Worm (Caenorhabditis elegans): ENCODE measurements around the gene C54F6.3.

DNA sequence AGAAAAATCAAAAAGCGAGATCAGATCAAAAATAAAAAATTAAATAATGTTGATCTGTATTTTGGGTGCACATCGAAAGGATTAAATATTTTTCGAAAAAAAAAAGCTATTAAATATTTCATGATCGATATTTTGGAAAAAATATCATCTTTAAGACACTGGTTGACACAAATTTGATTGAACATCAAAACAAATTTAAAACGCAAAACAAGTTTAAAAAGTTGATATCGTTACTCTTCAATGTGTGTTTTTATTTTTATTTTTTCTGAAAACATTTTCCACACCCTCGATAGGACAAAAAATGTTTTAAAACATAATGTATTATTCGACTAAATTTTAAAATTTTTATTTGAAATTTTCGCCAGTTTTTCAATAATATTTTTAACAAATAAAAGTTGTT, 5.0 kb downstream of the C54F6.3 start, which contains the start of gene C54F6.12:
- no peak for TF ChIP-seq him-1 (tag; optimal IDR thresholded peaks at IDR 0.05)
- no peak for TF ChIP-seq W03F9.2 (tag; optimal IDR thresholded peaks at IDR 0.05)
